Fruit fly (Drosophila melanogaster): ENCODE data around the gene Task6.

Task6 gene

dm6 chr3R:13646729-13647633, 27.4 kb downstream of the Task6 start, which contains the start of gene rin (continued):
- TF ChIP-seq HLH3B (GFP tag; IDR thresholded peaks at IDR 0.05) = no peak
- TF ChIP-seq fd102C (GFP tag; optimal IDR thresholded peaks at IDR 0.05) = no peak
- TF ChIP-seq CG13123 (GFP tag; optimal IDR thresholded peaks at IDR 0.05) = no peak
- TF ChIP-seq BEAF-32 (GFP tag; optimal IDR thresholded peaks at IDR 0.05) = no peak
- TF ChIP-seq CG10654 (GFP tag; optimal IDR thresholded peaks at IDR 0.05) = no peak
- no peak for TF ChIP-seq en (GFP tag; optimal IDR thresholded peaks at IDR 0.05)
- TF ChIP-seq CG3726 (GFP tag; IDR thresholded peaks at IDR 0.05) = no peak
- TF ChIP-seq pho (GFP tag; optimal IDR thresholded peaks at IDR 0.05) = no peak
- no peak for TF ChIP-seq ab (GFP tag; optimal IDR thresholded peaks at IDR 0.05)
- TF ChIP-seq CG4282 (GFP tag; optimal IDR thresholded peaks at IDR 0.05) = no peak
- TF ChIP-seq CG2120 (GFP tag; optimal IDR thresholded peaks at IDR 0.05) = peak; percentile 34
- TF ChIP-seq tin (GFP tag; optimal IDR thresholded peaks at IDR 0.05) = no peak
- no peak for TF ChIP-seq nmo (GFP tag; optimal IDR thresholded peaks at IDR 0.05)
- TF ChIP-seq toy (GFP tag; IDR thresholded peaks at IDR 0.05) = no peak
- no peak for TF ChIP-seq peb (GFP tag; IDR thresholded peaks at IDR 0.05)
- no peak for TF ChIP-seq Oli (tag; optimal IDR thresholded peaks at IDR 0.05)
- peak; percentile 8 for TF ChIP-seq CG4617 (GFP tag; optimal IDR thresholded peaks at IDR 0.05; ENCODE audit: borderline replicate concordance)
- no peak for TF ChIP-seq CG8290 (GFP tag; optimal IDR thresholded peaks at IDR 0.05)
- TF ChIP-seq CG8290 (tag; optimal IDR thresholded peaks at IDR 0.05) = no peak
- TF ChIP-seq ATbp (GFP tag; optimal IDR thresholded peaks at IDR 0.05) = no peak
- no peak for TF ChIP-seq CG10274 (GFP tag; optimal IDR thresholded peaks at IDR 0.05)
- no peak for TF ChIP-seq slou (GFP tag; optimal IDR thresholded peaks at IDR 0.05)
- no peak for TF ChIP-seq CG11093 (GFP tag; IDR thresholded peaks at IDR 0.05)
- TF ChIP-seq Nf-YA (GFP tag; IDR thresholded peaks at IDR 0.05) = no peak
- TF ChIP-seq Vsx1 (GFP tag; optimal IDR thresholded peaks at IDR 0.05) = no peak
- TF ChIP-seq mam (GFP tag; optimal IDR thresholded peaks at IDR 0.05) = no peak
- peak; percentile 38; the same call in 1 of the 2 replicates for TF ChIP-seq crol (GFP tag; IDR thresholded peaks at IDR 0.05)
- TF ChIP-seq GATAe (GFP tag; conservative IDR thresholded peaks at IDR 0.05) = no peak
- no peak for TF ChIP-seq knrl (GFP tag; IDR thresholded peaks at IDR 0.05; ENCODE audit: partially characterized antibody)
- TF ChIP-seq ase (GFP tag; IDR thresholded peaks at IDR 0.05) = no peak
- TF ChIP-seq corto (GFP tag; optimal IDR thresholded peaks at IDR 0.05) = no peak
- no peak for TF ChIP-seq Adf1 (GFP tag; IDR thresholded peaks at IDR 0.05)
- no peak for TF ChIP-seq Fer3 (tag; optimal IDR thresholded peaks at IDR 0.05)
- TF ChIP-seq CG6765 (GFP tag; optimal IDR thresholded peaks at IDR 0.05) = no peak
- TF ChIP-seq Rfx (GFP tag; IDR thresholded peaks at IDR 0.05) = peak; percentile 30; the same call in 1 of the 2 replicates
- no peak for TF ChIP-seq dati (GFP tag; IDR thresholded peaks at IDR 0.05)
- no peak for TF ChIP-seq cad (GFP tag; optimal IDR thresholded peaks at IDR 0.05)
- TF ChIP-seq CG15601 (tag; optimal IDR thresholded peaks at IDR 0.05) = no peak
- no peak for TF ChIP-seq ap (GFP tag; IDR thresholded peaks at IDR 0.05)
- no peak for TF ChIP-seq CG2199 (GFP tag; IDR thresholded peaks at IDR 0.05)

- TF ChIP-seq Spps (tag; optimal IDR thresholded peaks at IDR 0.05) (no peak), Opbp (GFP tag; IDR thresholded peaks at IDR 0.05; ENCODE audit: partially characterized antibody) (no peak), ems (GFP tag; optimal IDR thresholded peaks at IDR 0.05) (peak; percentile 49), ara (GFP tag; IDR thresholded peaks at IDR 0.05) (peak; percentile 43; the same call in 1 of the 2 replicates), trem (tag; optimal IDR thresholded peaks at IDR 0.05) (peak; percentile 63), HLH4C (GFP tag; IDR thresholded peaks at IDR 0.05; ENCODE audit: partially characterized antibody) (no peak), C15 (GFP tag; IDR thresholded peaks at IDR 0.05) (no peak), Xrp1 (GFP tag; IDR thresholded peaks at IDR 0.05) (0 out of 2 replicates have a peak, but pooled peaks have one; percentile 27), ac (GFP tag; optimal IDR thresholded peaks at IDR 0.05) (no peak), CG9797 (GFP tag; optimal IDR thresholded peaks at IDR 0.05) (peak; percentile 68), CG7357 (GFP tag; IDR thresholded peaks at IDR 0.05) (peak; percentile 75), exex (tag; optimal IDR thresholded peaks at IDR 0.05) (peak; percentile 21), sug (tag; optimal IDR thresholded peaks at IDR 0.05) (no peak)
These were observed 28.4 kb downstream of the Task6 start, which contains the start of gene sqd for dm6 chr3R:13645874-13646370. Gene sqd (minus strand): TSS chr3R:13646304.
